Worm (Caenorhabditis elegans) whole organism, L3 larva: Measurements from ENCODE around the gene F07D3.3.

Experiments used
- R02D3.7 ChIP-seq: fragments of 150-350 bp; optimal IDR thresholded peaks from 2 replicates; lab custom pipeline; 2014; ENCODE audit warnings: missing biosample characterization, missing genetic modification characterization
- elt-1 ChIP-seq: fragments of 150-350 bp; optimal IDR thresholded peaks from 2 replicates; lab custom pipeline; 2014; ENCODE audit warnings: missing biosample characterization, missing genetic modification characterization
- elt-3 ChIP-seq, 3 experiments: fragments of 150-350 bp in 1 of 3; sonication (generic microtip) in 2 of 3; optimal IDR thresholded peaks; 2 replicates in 2 of 3; 4 replicates in 1 of 3; lab custom pipeline; 2014 to 2017; ENCODE audit warnings: missing biosample characterization in 3 of 3, missing genetic modification characterization in 3 of 3
- jun-1 ChIP-seq: fragments of 150-350 bp; optimal IDR thresholded peaks from 2 replicates; lab custom pipeline; 2014; ENCODE audit warnings: missing biosample characterization, missing genetic modification reagents, missing genetic modification characterization
- nhr-12 ChIP-seq: fragments of 150-350 bp; optimal IDR thresholded peaks from 2 replicates; lab custom pipeline; 2014; ENCODE audit warnings: missing biosample characterization, missing genetic modification characterization
- nhr-23 ChIP-seq: fragments of 150-350 bp; optimal IDR thresholded peaks from 2 replicates; lab custom pipeline; 2014; ENCODE audit warnings: missing biosample characterization, missing genetic modification reagents, missing genetic modification characterization
- nhr-25 ChIP-seq: sonication (generic microtip); optimal IDR thresholded peaks from 2 replicates; lab custom pipeline; 2017; ENCODE audit warnings: missing biosample characterization, missing genetic modification characterization
- pqm-1 ChIP-seq: fragments of 150-350 bp; optimal IDR thresholded peaks from 2 replicates; lab custom pipeline; 2017; ENCODE audit warnings: missing biosample characterization, missing genetic modification characterization, inconsistent platforms
- snpc-4 ChIP-seq: fragments of 150-350 bp; optimal IDR thresholded peaks from 2 replicates; lab custom pipeline; 2014; ENCODE audit warnings: missing biosample characterization, missing genetic modification characterization
- unc-62 ChIP-seq: fragments of 150-350 bp; sonication (generic microtip); optimal IDR thresholded peaks from 4 replicates; lab custom pipeline; 2014; ENCODE audit warnings: missing biosample characterization, missing genetic modification reagents, missing genetic modification characterization

ce11 chrV:9457535-9457934, 5.0 kb downstream of the F07D3.3 start:
- no peak for TF ChIP-seq R02D3.7 (tag; lab: Kevin White, UChicago)
- TF ChIP-seq elt-3 (tag; optimal IDR thresholded peaks at IDR 0.05; lab: Kevin White, UChicago) = no peak
- no peak for TF ChIP-seq elt-1 (tag; lab: Kevin White, UChicago)
- TF ChIP-seq nhr-25 (tag; lab: Kevin White, UChicago) = no peak
- TF ChIP-seq nhr-12 (tag; lab: Kevin White, UChicago) = no peak
- no peak for TF ChIP-seq jun-1 (tag; lab: Kevin White, UChicago)
- no peak for TF ChIP-seq unc-62
- TF ChIP-seq pqm-1 (tag; lab: Kevin White, UChicago) = no peak
- no peak for TF ChIP-seq nhr-23 (tag; lab: Kevin White, UChicago)
- no peak for TF ChIP-seq snpc-4 (tag; lab: Kevin White, UChicago)
